Fruit fly (Drosophila melanogaster): ENCODE measurements around the gene CG11357.

The CG11357 gene

DNA sequence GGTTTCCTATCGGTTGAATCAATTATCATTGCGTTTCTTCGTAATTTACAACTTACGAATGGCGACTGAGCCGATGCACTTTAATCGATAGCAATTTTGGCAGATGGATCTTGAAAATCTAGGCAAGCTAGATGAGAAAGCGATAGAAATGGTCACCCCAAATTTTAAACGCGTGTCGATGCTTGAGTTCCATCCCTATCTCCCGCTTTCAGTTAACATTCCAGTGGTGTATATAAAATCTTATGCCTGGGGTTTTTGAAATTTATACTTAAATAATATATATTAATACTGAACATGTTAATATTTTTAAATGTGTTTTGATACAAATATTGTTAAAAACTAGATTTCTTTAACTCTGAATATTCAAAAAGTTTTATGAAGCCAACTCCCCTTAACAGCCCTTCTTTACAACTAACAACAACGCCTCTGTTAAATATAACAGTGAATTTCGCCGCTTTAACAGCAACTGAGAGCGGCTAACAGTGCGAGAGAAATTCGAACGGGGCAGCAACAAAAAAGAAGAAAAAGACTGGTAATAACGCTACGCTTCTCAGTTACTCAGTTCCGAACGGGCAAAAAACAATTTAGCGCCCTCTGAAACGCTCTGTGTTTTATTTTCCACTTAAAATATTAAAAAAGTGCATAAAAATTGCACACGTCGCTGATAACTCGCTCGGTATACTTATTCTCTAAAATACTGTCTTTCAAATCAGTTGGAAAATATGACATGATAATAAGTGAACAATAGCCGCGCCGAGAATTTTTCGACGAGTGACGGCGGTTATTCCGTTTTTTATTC is at the start of gene CG11357:
Gene CG11357 (plus strand): TSS at position 479 of the 799 bp plus-strand sequence.
- TF ChIP-seq psq (optimal IDR thresholded peaks at IDR 0.05) (no peak), CG8478 (optimal IDR thresholded peaks at IDR 0.05) (no peak)

DNA sequence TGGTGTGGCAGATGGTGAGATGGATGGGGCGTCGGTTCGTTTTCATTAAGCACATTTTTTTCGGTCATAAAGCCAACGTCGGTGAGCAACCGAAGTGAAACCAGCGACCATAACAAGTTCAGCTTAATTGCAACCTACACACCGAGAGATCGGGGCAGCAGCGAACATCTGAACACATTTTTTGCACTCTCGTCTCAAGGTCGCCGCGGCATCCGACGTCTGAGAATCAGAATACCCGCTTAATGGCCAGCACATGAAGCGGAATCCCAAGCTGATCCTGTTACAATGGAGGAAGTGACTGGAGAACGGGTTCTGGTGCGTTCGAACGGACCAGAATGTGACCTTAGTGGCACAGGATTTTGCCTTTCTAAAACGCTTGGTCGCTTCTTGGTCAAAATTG is 48.2 kb upstream of the CG11357 start:
- no peak for TF ChIP-seq usp (GFP tag; optimal IDR thresholded peaks at IDR 0.05)
- TF ChIP-seq Dll (optimal IDR thresholded peaks at IDR 0.05) = no peak
- no peak for TF ChIP-seq psq (optimal IDR thresholded peaks at IDR 0.05)
- no peak for TF ChIP-seq pan (optimal IDR thresholded peaks at IDR 0.05)
- TF ChIP-seq EcR (GFP tag; optimal IDR thresholded peaks at IDR 0.05) = no peak
- TF ChIP-seq CG8478 (optimal IDR thresholded peaks at IDR 0.05) = no peak

DNA sequence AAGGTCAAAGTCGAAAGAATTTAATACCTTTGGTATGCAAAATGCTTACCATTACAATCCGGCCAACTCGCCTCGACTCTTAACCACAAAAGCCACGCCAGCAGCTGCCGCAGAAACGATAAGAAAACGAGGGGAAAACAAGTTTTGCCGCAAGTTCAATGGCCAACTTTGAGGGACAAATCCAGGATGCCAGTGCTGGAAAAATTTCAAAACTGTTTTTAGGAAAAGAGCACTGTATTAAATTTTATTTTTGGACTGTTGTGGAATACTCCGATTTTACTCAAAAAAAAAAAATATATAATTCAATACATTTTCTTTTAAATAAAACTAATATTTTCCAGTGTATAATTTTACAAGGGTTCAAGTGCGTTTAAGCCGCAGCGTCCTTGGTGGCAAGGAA is 47.2 kb upstream of the CG11357 start:
- peak in 1 of 2 experiments; percentile 66 for TF ChIP-seq EcR (GFP tag; optimal IDR thresholded peaks at IDR 0.05)
- TF ChIP-seq Dll (optimal IDR thresholded peaks at IDR 0.05) = no peak

DNA sequence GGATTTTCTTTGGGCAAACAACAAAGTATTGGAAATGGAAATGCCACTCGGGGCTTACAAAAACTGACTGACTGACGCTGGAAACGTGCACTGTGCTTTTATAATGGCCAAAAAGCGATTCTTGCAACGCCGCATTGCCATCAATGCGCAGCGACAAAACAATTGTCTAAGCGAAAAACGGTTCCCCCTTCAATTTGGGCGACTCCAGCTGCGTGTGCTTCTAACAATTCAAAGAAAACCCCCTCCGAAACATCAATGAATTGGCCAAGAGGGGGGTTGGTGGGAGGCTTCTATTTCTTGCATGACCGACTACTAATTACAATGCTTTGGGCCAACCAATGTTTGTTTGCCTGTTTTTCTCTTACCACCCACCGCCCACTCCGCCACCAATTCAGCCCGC is 44.2 kb upstream of the CG11357 start, which contains the start of gene CG13721:
Gene CG13721 (minus strand): TSS at position 101 of the 400 bp plus-strand sequence.
- no peak for TF ChIP-seq CG8478 (optimal IDR thresholded peaks at IDR 0.05)
- no peak for TF ChIP-seq psq (optimal IDR thresholded peaks at IDR 0.05)
- no peak for TF ChIP-seq EcR (GFP tag; optimal IDR thresholded peaks at IDR 0.05)
- no peak for TF ChIP-seq pan (optimal IDR thresholded peaks at IDR 0.05)

DNA sequence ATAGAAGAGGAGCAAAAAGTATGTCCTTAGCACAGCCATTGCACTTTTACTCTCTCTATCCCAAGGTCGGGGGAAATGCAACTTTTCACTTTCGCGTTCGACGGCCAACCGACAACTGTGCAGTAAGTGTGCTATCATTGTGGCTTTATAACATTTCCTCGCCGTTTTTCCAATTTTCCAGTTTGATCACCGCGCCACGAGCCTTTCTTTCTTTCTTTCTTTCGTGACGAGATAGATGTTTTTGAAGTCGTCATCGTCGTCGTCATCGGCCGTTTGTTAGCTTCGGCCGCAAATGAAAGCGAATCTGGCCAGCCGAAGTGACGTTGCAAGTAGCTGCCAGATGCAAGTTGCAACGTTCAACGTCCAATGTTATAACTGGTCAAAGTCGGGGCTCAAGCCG is 41.5 kb upstream of the CG11357 start, which contains the start of gene CG13720:
Gene CG13720 (minus strand): TSS at position 101 of the 400 bp plus-strand sequence.
- TF ChIP-seq Dll (optimal IDR thresholded peaks at IDR 0.05) (no peak), EcR (GFP tag; optimal IDR thresholded peaks at IDR 0.05) (no peak), usp (GFP tag; optimal IDR thresholded peaks at IDR 0.05) (no peak), psq (optimal IDR thresholded peaks at IDR 0.05) (no peak), pan (optimal IDR thresholded peaks at IDR 0.05) (no peak), CG8478 (optimal IDR thresholded peaks at IDR 0.05) (no peak)

DNA sequence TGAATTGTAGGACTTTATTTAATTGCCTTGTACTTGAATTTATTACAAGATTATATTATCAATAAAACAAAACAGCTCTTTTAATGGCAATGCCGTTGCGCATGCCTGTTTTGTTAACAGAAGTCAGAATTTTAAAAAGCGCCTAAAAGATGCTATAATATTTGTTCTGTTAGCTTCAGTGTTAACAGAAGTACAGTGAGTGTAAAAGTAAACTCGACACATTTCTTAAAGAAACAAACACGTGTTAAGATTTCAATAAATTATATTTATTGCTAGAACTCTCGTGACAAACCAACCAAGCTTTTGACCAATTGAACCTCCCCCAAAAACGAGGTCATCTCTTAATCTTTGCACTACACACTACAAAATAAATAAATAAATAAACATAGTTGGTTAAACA is 40.4 kb upstream of the CG11357 start:
- no peak for TF ChIP-seq psq (optimal IDR thresholded peaks at IDR 0.05)
- no peak for TF ChIP-seq EcR (GFP tag; optimal IDR thresholded peaks at IDR 0.05)
- no peak for TF ChIP-seq CG8478 (optimal IDR thresholded peaks at IDR 0.05)
- no peak for TF ChIP-seq pan (optimal IDR thresholded peaks at IDR 0.05)
- no peak for TF ChIP-seq usp (GFP tag; optimal IDR thresholded peaks at IDR 0.05)
- TF ChIP-seq Dll (optimal IDR thresholded peaks at IDR 0.05) = no peak

DNA sequence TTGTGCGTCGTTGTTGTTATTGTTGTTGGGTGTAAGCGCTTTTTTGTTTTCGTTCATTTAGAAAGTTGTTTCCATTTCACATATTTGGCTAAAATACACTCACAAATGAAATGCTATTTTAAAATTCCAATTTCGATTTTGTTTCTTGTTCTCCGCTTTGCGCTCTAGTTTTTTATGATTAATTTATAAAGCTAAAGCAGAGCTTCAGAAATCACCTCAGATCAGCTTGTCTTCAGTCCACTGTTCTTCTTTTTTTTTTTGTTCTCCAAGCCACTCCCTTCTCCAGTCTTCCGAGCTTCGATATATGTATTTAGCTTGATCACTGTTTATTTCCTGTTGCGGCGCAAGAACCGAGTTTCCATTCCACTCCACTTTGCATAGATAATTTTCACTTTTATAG is 34.0 kb upstream of the CG11357 start:
- TF ChIP-seq pan (optimal IDR thresholded peaks at IDR 0.05) (no peak), usp (GFP tag; optimal IDR thresholded peaks at IDR 0.05) (no peak), CG8478 (optimal IDR thresholded peaks at IDR 0.05) (no peak), Dll (optimal IDR thresholded peaks at IDR 0.05) (no peak)

DNA sequence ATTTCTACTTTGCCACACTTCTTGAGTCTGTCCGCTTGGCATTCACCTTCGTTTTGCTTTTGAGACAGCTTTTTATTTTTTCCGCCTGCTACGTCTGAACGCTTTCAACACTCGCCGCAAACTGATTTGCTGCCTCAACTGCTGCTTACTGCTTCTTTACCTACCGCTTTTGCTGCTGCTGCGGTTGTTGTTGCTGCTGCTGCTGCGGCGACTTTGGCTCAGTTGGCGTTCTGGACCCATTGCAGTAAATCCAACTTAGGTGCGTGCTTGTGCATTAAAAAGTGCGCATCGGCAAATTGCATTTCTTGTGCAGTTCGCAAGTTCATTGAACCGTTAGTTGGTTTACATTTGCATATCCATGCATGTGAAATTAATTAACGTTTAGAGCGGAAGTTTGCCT is 33.5 kb upstream of the CG11357 start, which contains the start of gene NT1:
Gene NT1 (minus strand): TSS at position 127 of the 400 bp plus-strand sequence.
- TF ChIP-seq Dll (optimal IDR thresholded peaks at IDR 0.05) (no peak), EcR (GFP tag; optimal IDR thresholded peaks at IDR 0.05) (peak in 1 of 2 experiments; percentile 50)

DNA sequence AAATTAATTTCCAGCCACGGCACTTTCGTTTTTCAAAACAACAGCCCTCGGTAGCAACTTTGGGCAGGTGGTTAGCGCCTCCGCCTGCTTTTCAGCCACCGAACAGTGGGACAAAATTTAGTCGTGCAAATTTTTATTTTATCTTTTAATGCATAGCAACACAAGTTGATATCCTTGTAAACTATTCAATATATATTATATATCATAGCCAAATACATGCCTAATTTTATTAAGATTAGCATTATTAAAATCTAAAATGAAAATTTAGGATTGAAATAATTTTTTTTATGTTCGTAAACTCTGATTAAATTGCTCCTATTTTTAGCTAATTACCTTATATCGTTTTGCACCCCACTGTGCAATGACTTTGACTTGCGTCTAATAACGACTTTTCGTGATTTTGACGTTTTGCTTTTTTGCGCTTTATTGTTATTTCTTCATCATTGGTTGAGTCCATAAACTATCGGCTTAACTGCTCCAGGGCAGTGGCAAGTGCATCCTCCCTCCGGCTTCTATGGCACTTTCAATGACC is 32.9 kb upstream of the CG11357 start:
- TF ChIP-seq pan (optimal IDR thresholded peaks at IDR 0.05) = no peak
- TF ChIP-seq CG8478 (optimal IDR thresholded peaks at IDR 0.05) = no peak
- TF ChIP-seq Dll (optimal IDR thresholded peaks at IDR 0.05) = no peak
- no peak for TF ChIP-seq psq (optimal IDR thresholded peaks at IDR 0.05)
- no peak for TF ChIP-seq usp (GFP tag; optimal IDR thresholded peaks at IDR 0.05)
- TF ChIP-seq EcR (GFP tag; optimal IDR thresholded peaks at IDR 0.05) = no peak

DNA sequence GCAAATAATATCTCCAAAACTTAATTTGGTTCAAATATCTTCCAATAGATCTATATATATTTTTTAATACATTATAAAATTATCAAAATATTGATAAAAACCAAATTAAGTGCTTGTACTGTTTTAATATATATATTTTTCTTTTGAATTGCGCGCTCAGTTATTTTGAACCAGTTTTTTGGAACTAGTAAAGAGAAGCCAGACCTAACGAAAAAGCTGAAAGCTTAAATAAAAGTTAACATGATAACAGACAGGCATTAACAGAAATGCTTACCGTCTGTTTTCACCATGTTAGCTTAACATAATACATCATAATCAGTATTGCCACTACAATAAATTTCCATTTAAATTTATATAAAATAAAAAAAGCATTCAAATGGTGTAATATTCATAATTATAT is 31.5 kb upstream of the CG11357 start:
- TF ChIP-seq EcR (GFP tag; optimal IDR thresholded peaks at IDR 0.05) = no peak
- TF ChIP-seq usp (GFP tag; optimal IDR thresholded peaks at IDR 0.05) = no peak

DNA sequence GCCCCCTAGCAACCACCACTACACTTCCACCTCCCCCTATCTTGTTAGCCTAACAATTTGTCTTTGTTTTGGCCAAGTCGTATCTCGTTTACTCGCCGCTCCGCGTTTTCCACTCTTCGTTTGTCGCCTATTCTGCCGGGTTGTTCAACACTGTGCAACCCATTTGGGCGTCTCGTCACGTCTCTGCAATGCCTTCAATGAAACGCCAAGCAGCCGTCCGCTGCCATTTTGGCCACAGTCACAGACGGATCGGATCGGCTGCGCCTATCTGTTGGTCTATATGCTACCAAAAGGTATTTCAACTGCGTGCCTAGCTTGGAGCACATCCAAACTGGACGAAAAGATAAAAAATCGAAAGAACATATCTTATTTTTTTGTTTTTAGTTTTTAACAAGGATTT is 25.5 kb upstream of the CG11357 start:
- TF ChIP-seq CG8478 (optimal IDR thresholded peaks at IDR 0.05) = no peak
- no peak for TF ChIP-seq EcR (GFP tag; optimal IDR thresholded peaks at IDR 0.05)
- no peak for TF ChIP-seq pan (optimal IDR thresholded peaks at IDR 0.05)
- TF ChIP-seq psq (optimal IDR thresholded peaks at IDR 0.05) = no peak

DNA sequence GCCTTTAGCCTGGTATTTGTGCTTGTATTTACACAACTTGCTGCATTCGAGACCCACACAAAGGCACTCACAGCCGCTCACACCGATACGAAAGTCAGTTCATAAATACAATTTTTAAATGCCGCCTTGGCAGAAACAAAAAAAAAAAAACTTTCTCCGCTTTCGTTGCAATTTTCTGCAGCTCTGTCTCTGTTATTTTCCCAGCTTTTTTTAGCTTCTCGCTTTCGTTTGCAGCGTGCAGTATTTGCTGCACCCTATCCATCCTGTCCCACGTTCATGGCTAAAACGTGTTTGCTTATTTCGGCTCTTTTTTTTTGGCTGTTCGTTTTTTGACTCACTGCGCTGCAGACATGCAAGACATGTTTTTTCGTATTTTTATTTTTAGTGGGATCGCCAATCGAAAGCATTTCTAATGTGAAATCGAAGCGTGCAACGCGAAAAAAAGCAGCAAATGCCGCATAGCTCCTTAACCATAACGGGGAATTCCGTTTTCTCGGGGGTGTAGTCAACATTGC is 22.4 kb upstream of the CG11357 start:
- TF ChIP-seq EcR (GFP tag; optimal IDR thresholded peaks at IDR 0.05) = no peak
- TF ChIP-seq pan (optimal IDR thresholded peaks at IDR 0.05) = no peak
- no peak for TF ChIP-seq usp (GFP tag; optimal IDR thresholded peaks at IDR 0.05)

DNA sequence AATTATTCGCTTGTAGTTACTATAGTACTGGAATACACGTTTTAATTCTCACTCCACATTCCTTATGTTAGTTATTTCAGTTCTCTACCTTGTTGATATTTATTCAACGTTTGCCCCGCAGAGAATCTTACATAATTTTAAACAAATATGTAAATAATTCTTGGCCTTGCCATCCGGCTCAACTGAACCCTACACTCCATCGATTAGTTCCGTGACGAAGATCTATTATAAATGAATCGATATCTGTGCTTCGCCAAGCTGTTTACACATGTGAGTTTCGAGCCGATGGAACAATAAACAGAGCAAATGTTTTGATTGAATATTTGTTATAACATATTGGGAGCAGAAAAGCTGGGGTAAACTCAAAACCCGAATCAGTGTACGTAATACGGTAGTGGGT is 20.0 kb upstream of the CG11357 start:
- no peak for TF ChIP-seq pan (optimal IDR thresholded peaks at IDR 0.05)

Data from whole organism.